Worm (Caenorhabditis elegans): ENCODE measurements around the gene cyb-2.1.

The cyb-2.1 gene

ce11 chrIV:10948797-10949196 is 37.0 kb upstream of the cyb-2.1 start, which contains the start of gene Y69E1A.1:
TSS of gene Y69E1A.1 (minus strand) at chrIV:10948897.
- TF ChIP-seq unc-62 (GFP tag; optimal IDR thresholded peaks at IDR 0.05 in 1 of 2) (no peak), unc-62 (tag; optimal IDR thresholded peaks at IDR 0.05) (no peak), Y5F2A.4 (GFP tag; optimal IDR thresholded peaks at IDR 0.05) (no peak), R02D3.7 (tag; optimal IDR thresholded peaks at IDR 0.05) (no peak), zfp-2 (tag; optimal IDR thresholded peaks at IDR 0.05) (no peak), tra-1 (GFP tag; IDR thresholded peaks at IDR 0.05) (no peak), mes-2 (tag; optimal IDR thresholded peaks at IDR 0.05; ENCODE audit: poor library complexity, severe bottlenecking) (no peak), zfp-3 (GFP tag; conservative IDR thresholded peaks at IDR 0.05) (no peak), ceh-20 (GFP tag; IDR thresholded peaks at IDR 0.05) (no peak), vab-7 (GFP tag; IDR thresholded peaks at IDR 0.05) (no peak), mdl-1 (tag; optimal IDR thresholded peaks at IDR 0.05) (no peak), daf-12 (tag; optimal IDR thresholded peaks at IDR 0.05) (no peak), nhr-41 (GFP tag; IDR thresholded peaks at IDR 0.05) (no peak), egl-43 (GFP tag; IDR thresholded peaks at IDR 0.05) (no peak), egl-27 (tag; optimal IDR thresholded peaks at IDR 0.05) (no peak), lin-15B (tag; optimal IDR thresholded peaks at IDR 0.05) (no peak), ztf-11 (tag; optimal IDR thresholded peaks at IDR 0.05) (no peak), daf-16 (GFP tag; optimal IDR thresholded peaks at IDR 0.05) (no peak), daf-16 (tag; optimal IDR thresholded peaks at IDR 0.05) (no peak), lim-7 (GFP tag; IDR thresholded peaks at IDR 0.05) (no peak)

ce11 chrIV:10949510-10949909 is 36.3 kb upstream of the cyb-2.1 start, which contains the start of gene nsph-3.1:
TSS of gene nsph-3.1 (plus strand) at chrIV:10949810.
- TF ChIP-seq daf-19 (GFP tag; conservative IDR thresholded peaks at IDR 0.05) (no peak), dmd-9 (GFP tag; IDR thresholded peaks at IDR 0.05) (no peak), duxl-1 (tag; optimal IDR thresholded peaks at IDR 0.05; ENCODE audit: poor library complexity) (no peak), ceh-62 (tag; optimal IDR thresholded peaks at IDR 0.05) (no peak), lin-38 (GFP tag; IDR thresholded peaks at IDR 0.05) (no peak), Y48G9A.11 (GFP tag; IDR thresholded peaks at IDR 0.05) (no peak), ZK337.2 (GFP tag; IDR thresholded peaks at IDR 0.05) (no peak), egl-43 (GFP tag; IDR thresholded peaks at IDR 0.05) (no peak), skn-1 (tag; optimal IDR thresholded peaks at IDR 0.05) (no peak), ceh-44 (GFP tag; IDR thresholded peaks at IDR 0.05) (no peak), nhr-10 (tag; optimal IDR thresholded peaks at IDR 0.05) (no peak), lin-13 (GFP tag; optimal IDR thresholded peaks at IDR 0.05) (no peak), snpc-4 (tag; optimal IDR thresholded peaks at IDR 0.05) (no peak), aly-2 (tag; optimal IDR thresholded peaks at IDR 0.05) (no peak), rbr-2 (tag; optimal IDR thresholded peaks at IDR 0.05) (no peak), gei-8 (GFP tag; optimal IDR thresholded peaks at IDR 0.05) (no peak), madf-5 (GFP tag; IDR thresholded peaks at IDR 0.05) (no peak), unc-62 (GFP tag; optimal IDR thresholded peaks at IDR 0.05 in 1 of 2) (no peak), unc-62 (tag; optimal IDR thresholded peaks at IDR 0.05) (no peak)

- TF ChIP-seq mdl-1 (tag; optimal IDR thresholded peaks at IDR 0.05) (no peak), pqm-1 (tag; optimal IDR thresholded peaks at IDR 0.05) (no peak), pha-4 (GFP tag; IDR thresholded peaks at IDR 0.05) (no peak), pha-4 (tag; optimal IDR thresholded peaks at IDR 0.05) (no peak), tag-97 (GFP tag; IDR thresholded peaks at IDR 0.05) (no peak), unc-62 (GFP tag; optimal IDR thresholded peaks at IDR 0.05 in 1 of 2) (peak in 1 of 2 experiments; percentile 92), unc-62 (tag; optimal IDR thresholded peaks at IDR 0.05) (no peak), aly-2 (tag; optimal IDR thresholded peaks at IDR 0.05) (no peak), gei-8 (GFP tag; optimal IDR thresholded peaks at IDR 0.05) (peak; percentile 16), saeg-2 (GFP tag; IDR thresholded peaks at IDR 0.05) (no peak)
Observed at ce11 chrIV:10950363-10951214, 35.2 kb upstream of the cyb-2.1 start.
